Worm (Caenorhabditis elegans) whole organism, L1 larva: ENCODE measurements around the gene T04C12.7.

Experiments used
- C34B4.2 ChIP-seq: sonication (generic microtip); optimal IDR thresholded peaks from 2 replicates; lab custom pipeline; 2017; ENCODE audit warnings: mild to moderate bottlenecking, missing genetic modification characterization, missing compliant biosample characterization
- F16B12.6 ChIP-seq: fragments of 150-350 bp; optimal IDR thresholded peaks from 2 replicates; lab custom pipeline; 2014; ENCODE audit warnings: missing biosample characterization, missing genetic modification characterization
- Y116A8C.19 ChIP-seq: sonication (generic microtip); optimal IDR thresholded peaks from 2 replicates; lab custom pipeline; 2016; ENCODE audit warnings: missing compliant biosample characterization, missing genetic modification characterization, borderline replicate concordance
- alr-1 ChIP-seq: fragments of 200-800 bp; sonication (Bioruptor generic); optimal IDR thresholded peaks from 2 replicates; lab custom pipeline; 2018; ENCODE audit warnings: borderline replicate concordance, mild to moderate bottlenecking, missing genetic modification characterization, missing compliant biosample characterization
- ama-1 ChIP-seq: fragments of 150-350 bp; optimal IDR thresholded peaks from 2 replicates; lab custom pipeline; 2014
- ceh-63 ChIP-seq: fragments of 200-800 bp; sonication (Bioruptor generic); optimal IDR thresholded peaks from 2 replicates; lab custom pipeline; 2018; ENCODE audit warnings: mild to moderate bottlenecking, missing genetic modification characterization, missing compliant biosample characterization
- ceh-8 ChIP-seq: fragments of 200-800 bp; sonication (Bioruptor generic); optimal IDR thresholded peaks from 2 replicates; lab custom pipeline; 2018; ENCODE audit warnings: mild to moderate bottlenecking, missing genetic modification characterization, moderate library complexity, missing compliant biosample characterization
- ceh-88 ChIP-seq: fragments of 200-800 bp; sonication (Bioruptor generic); IDR thresholded peaks from 2 replicates; pipeline ENCODE4 v1.3.6; 2022; ENCODE audit warnings: missing genetic modification characterization, missing compliant biosample characterization
- efl-1 ChIP-seq, 4 experiments: fragments of 150-350 bp; optimal IDR thresholded peaks in 3 of 4; peaks in 1 of 4; 1 replicate in 1 of 4; 2 replicates in 3 of 4; lab custom pipeline; 2014; ENCODE audit warnings: missing biosample characterization in 2 of 4, missing genetic modification characterization in 2 of 4, missing genetic modification reagents in 2 of 4
- efl-3 ChIP-seq: fragments of 200-800 bp; sonication (Bioruptor generic); optimal IDR thresholded peaks from 2 replicates; lab custom pipeline; 2018; ENCODE audit warnings: mild to moderate bottlenecking, missing genetic modification characterization, missing compliant biosample characterization
- egl-13 ChIP-seq: sonication (generic microtip); optimal IDR thresholded peaks from 2 replicates; lab custom pipeline; 2016; ENCODE audit warnings: missing genotype, missing genetic modification reagents, missing genetic modification characterization, missing compliant biosample characterization
- egl-27 ChIP-seq, 2 experiments: fragments of 150-350 bp in 1 of 2; sonication (generic microtip); optimal IDR thresholded peaks; 3 replicates each; lab custom pipeline; 2017 to 2018; ENCODE audit warnings: missing biosample characterization in 2 of 2, missing genetic modification characterization in 2 of 2, missing genetic modification reagents in 2 of 2
- elt-2 ChIP-seq: sonication (generic microtip); optimal IDR thresholded peaks from 2 replicates; lab custom pipeline; 2016; ENCODE audit warnings: missing genetic modification characterization, mild to moderate bottlenecking, inconsistent platforms, missing compliant biosample characterization, missing genetic modification reagents
- elt-3 ChIP-seq, 6 experiments: fragments of 150-350 bp in 1 of 6; sonication (generic microtip); optimal IDR thresholded peaks; 2 replicates each; lab custom pipeline; 2017 to 2018; ENCODE audit warnings: missing biosample characterization in 6 of 6, missing genetic modification characterization in 6 of 6, inconsistent platforms in 1 of 6
- ets-5 ChIP-seq: fragments of 200-800 bp; sonication (Bioruptor generic); IDR thresholded peaks from 2 replicates; pipeline ENCODE4 v1.3.6; 2022; ENCODE audit warnings: missing genetic modification characterization, missing compliant biosample characterization
- fkh-10 ChIP-seq: sonication (generic microtip); optimal IDR thresholded peaks from 2 replicates; lab custom pipeline; 2017; ENCODE audit warnings: missing biosample characterization, missing genetic modification reagents, missing genetic modification characterization
- fkh-8 ChIP-seq: sonication (generic microtip); optimal IDR thresholded peaks from 2 replicates; lab custom pipeline; 2016; ENCODE audit warnings: mild to moderate bottlenecking, missing genetic modification characterization, missing compliant biosample characterization
- fos-1 ChIP-seq: fragments of 150-350 bp; optimal IDR thresholded peaks from 2 replicates; lab custom pipeline; 2014; ENCODE audit warnings: missing biosample characterization, missing genetic modification characterization
- grh-1 ChIP-seq: fragments of 200-800 bp; sonication (Bioruptor generic); IDR thresholded peaks from 2 replicates; pipeline ENCODE4 v1.3.6; 2022; ENCODE audit warnings: missing genetic modification reagents, missing genetic modification characterization, missing compliant biosample characterization
- hlh-4 ChIP-seq: sonication (generic microtip); optimal IDR thresholded peaks from 2 replicates; lab custom pipeline; 2016; ENCODE audit warnings: mild to moderate bottlenecking, missing genetic modification characterization, missing compliant biosample characterization
- irx-1 ChIP-seq: sonication (generic microtip); optimal IDR thresholded peaks from 2 replicates; lab custom pipeline; 2016; ENCODE audit warnings: missing genetic modification characterization, missing compliant biosample characterization
- isw-1 ChIP-seq: fragments of 200-800 bp; sonication (Bioruptor generic); IDR thresholded peaks from 2 replicates; pipeline ENCODE4 v1.3.6; 2022; ENCODE audit warnings: missing genetic modification characterization, missing compliant biosample characterization
- lin-13 ChIP-seq: fragments of 150-350 bp; optimal IDR thresholded peaks from 2 replicates; lab custom pipeline; 2014; ENCODE audit warnings: missing biosample characterization, missing genetic modification reagents, missing genetic modification characterization
- lin-15B ChIP-seq: fragments of 150-350 bp; sonication (generic microtip); optimal IDR thresholded peaks from 3 replicates; lab custom pipeline; 2014; ENCODE audit warnings: missing biosample characterization, missing genetic modification characterization
- lin-35 ChIP-seq, 2 experiments: fragments of 150-350 bp; optimal IDR thresholded peaks; 2 replicates each; lab custom pipeline; 2014; ENCODE audit warnings: missing biosample characterization in 2 of 2, missing genetic modification characterization in 2 of 2, missing genetic modification reagents in 2 of 2
- lsy-2 ChIP-seq, 2 experiments: fragments of 150-350 bp; optimal IDR thresholded peaks; 2 replicates each; lab custom pipeline; 2014; ENCODE audit warnings: missing biosample characterization in 2 of 2, missing genetic modification characterization in 2 of 2
- mab-9 ChIP-seq: fragments of 200-800 bp; sonication (Bioruptor generic); IDR thresholded peaks from 2 replicates; pipeline ENCODE4 v1.3.6; 2022; ENCODE audit warnings: missing genetic modification reagents, missing genetic modification characterization, missing compliant biosample characterization
- mdl-1 ChIP-seq, 2 experiments: fragments of 150-350 bp; optimal IDR thresholded peaks; 2 replicates each; lab custom pipeline; 2014 to 2017; ENCODE audit warnings: missing biosample characterization in 2 of 2, missing genetic modification characterization in 2 of 2, inconsistent platforms in 1 of 2
- mep-1 ChIP-seq: fragments of 150-350 bp; optimal IDR thresholded peaks from 2 replicates; lab custom pipeline; 2014; ENCODE audit warnings: missing biosample characterization, missing genetic modification characterization
- nhr-12 ChIP-seq: sonication (generic microtip); optimal IDR thresholded peaks from 2 replicates; lab custom pipeline; 2017; ENCODE audit warnings: missing biosample characterization, missing genetic modification characterization
- nhr-20 ChIP-seq: sonication (generic microtip); optimal IDR thresholded peaks from 2 replicates; lab custom pipeline; 2016; ENCODE audit warnings: mild to moderate bottlenecking, missing genetic modification characterization, missing compliant biosample characterization
- nhr-47 ChIP-seq: sonication (generic microtip); optimal IDR thresholded peaks from 2 replicates; lab custom pipeline; 2016; ENCODE audit warnings: mild to moderate bottlenecking, missing genetic modification characterization, moderate library complexity, missing compliant biosample characterization
- nhr-71 ChIP-seq: sonication (generic microtip); optimal IDR thresholded peaks from 2 replicates; lab custom pipeline; 2016; ENCODE audit warnings: mild to moderate bottlenecking, missing genetic modification characterization, moderate library complexity, missing compliant biosample characterization
- nhr-76 ChIP-seq: sonication (generic microtip); optimal IDR thresholded peaks from 2 replicates; lab custom pipeline; 2017; ENCODE audit warnings: missing biosample characterization, missing genetic modification characterization
- pax-3 ChIP-seq: fragments of 200-800 bp; sonication (Bioruptor generic); optimal IDR thresholded peaks from 2 replicates; lab custom pipeline; 2018; ENCODE audit warnings: mild to moderate bottlenecking, missing genetic modification characterization, moderate library complexity, missing compliant biosample characterization
- rnt-1 ChIP-seq: sonication (generic microtip); optimal IDR thresholded peaks from 2 replicates; lab custom pipeline; 2016; ENCODE audit warnings: mild to moderate bottlenecking, missing genetic modification characterization, moderate library complexity, missing compliant biosample characterization
- skn-1 ChIP-seq: fragments of 150-350 bp; optimal IDR thresholded peaks from 2 replicates; lab custom pipeline; 2014; ENCODE audit warnings: missing biosample characterization, missing genetic modification characterization
- snu-23 ChIP-seq: sonication (generic microtip); optimal IDR thresholded peaks from 2 replicates; lab custom pipeline; 2016; ENCODE audit warnings: missing genetic modification characterization, missing compliant biosample characterization
- sox-4 ChIP-seq: sonication (generic microtip); optimal IDR thresholded peaks from 2 replicates; lab custom pipeline; 2016; ENCODE audit warnings: missing genetic modification characterization, missing compliant biosample characterization
- sptf-1 ChIP-seq: fragments of 150-350 bp; optimal IDR thresholded peaks from 2 replicates; lab custom pipeline; 2014; ENCODE audit warnings: missing biosample characterization, missing genetic modification characterization
- sup-37 ChIP-seq: fragments of 200-800 bp; sonication (Bioruptor generic); optimal IDR thresholded peaks from 2 replicates; lab custom pipeline; 2018; ENCODE audit warnings: mild to moderate bottlenecking, missing genetic modification characterization, missing compliant biosample characterization
- swsn-7 ChIP-seq: sonication (generic microtip); optimal IDR thresholded peaks from 2 replicates; lab custom pipeline; 2016; ENCODE audit warnings: missing genetic modification characterization, missing compliant biosample characterization
- tbx-2 ChIP-seq: sonication (generic microtip); optimal IDR thresholded peaks from 2 replicates; lab custom pipeline; 2016; ENCODE audit warnings: missing genetic modification characterization, missing compliant biosample characterization
- tlp-1 ChIP-seq: fragments of 150-350 bp; optimal IDR thresholded peaks from 2 replicates; lab custom pipeline; 2014; ENCODE audit warnings: missing biosample characterization, missing genetic modification characterization
- unc-130 ChIP-seq: fragments of 150-350 bp; optimal IDR thresholded peaks from 2 replicates; lab custom pipeline; 2017; ENCODE audit warnings: missing biosample characterization, missing genetic modification characterization, inconsistent platforms
- unc-30 ChIP-seq: sonication (generic microtip); optimal IDR thresholded peaks from 2 replicates; lab custom pipeline; 2017; ENCODE audit warnings: missing biosample characterization, missing genetic modification characterization
- unc-62 ChIP-seq: fragments of 150-350 bp; optimal IDR thresholded peaks from 2 replicates; lab custom pipeline; 2014; ENCODE audit warnings: missing biosample characterization, missing genetic modification reagents, missing genetic modification characterization
- unc-98 ChIP-seq: fragments of 200-800 bp; sonication (Bioruptor generic); IDR thresholded peaks from 2 replicates; pipeline ENCODE4 v1.3.6; 2022; ENCODE audit warnings: missing genetic modification characterization, missing compliant biosample characterization
- zag-1 ChIP-seq: fragments of 150-350 bp; optimal IDR thresholded peaks from 2 replicates; lab custom pipeline; 2014; ENCODE audit warnings: missing biosample characterization, missing genetic modification characterization

The T04C12.7 gene

DNA sequence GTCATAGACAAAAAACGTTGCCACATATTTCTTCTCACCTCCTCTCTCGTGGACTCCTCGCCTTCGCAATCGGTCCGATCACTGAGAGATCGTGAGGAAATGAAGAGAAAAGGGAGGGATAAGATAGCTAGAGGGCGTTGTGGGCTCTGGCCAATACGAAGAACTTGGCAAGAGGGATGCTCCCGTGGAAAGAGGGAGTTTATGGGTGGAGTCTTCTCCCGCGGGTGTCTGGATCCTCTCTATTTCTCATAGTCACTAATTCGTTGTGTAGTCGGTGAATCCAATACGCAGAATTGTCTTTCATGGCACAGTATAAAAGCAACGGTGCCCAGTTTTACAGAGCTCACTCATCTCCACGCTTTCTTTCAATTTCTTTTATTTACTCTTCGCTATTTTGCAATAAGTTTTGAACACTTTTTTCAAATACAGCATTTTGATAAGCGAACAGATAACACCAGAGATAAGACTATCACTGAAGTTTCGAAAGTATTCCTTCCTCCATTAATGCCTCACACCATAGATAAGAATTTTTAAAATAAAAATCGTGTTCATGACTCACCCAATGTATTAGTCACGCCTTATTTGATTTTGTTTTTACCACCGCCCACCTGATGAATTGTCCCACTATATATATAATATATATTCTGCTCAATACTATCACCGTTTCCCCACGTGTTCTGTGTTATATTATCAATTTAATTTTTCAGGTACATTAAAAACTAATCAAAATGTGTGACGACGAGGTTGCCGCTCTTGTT lies 26.6 kb downstream of the T04C12.7 start, which contains the start of gene act-1 (continued):
- TF ChIP-seq nhr-71: peak; percentile 85
- TF ChIP-seq alr-1: no peak
- peak; percentile 21 for TF ChIP-seq nhr-47
- peak; percentile 48 for TF ChIP-seq swsn-7
- peak; percentile 77 for TF ChIP-seq rnt-1 (tag; lab: Kevin White, UChicago)
- TF ChIP-seq nhr-76 (tag; lab: Kevin White, UChicago): no peak
- TF ChIP-seq hlh-4: no peak
- no peak for TF ChIP-seq lin-15B (tag; lab: Kevin White, UChicago)

DNA sequence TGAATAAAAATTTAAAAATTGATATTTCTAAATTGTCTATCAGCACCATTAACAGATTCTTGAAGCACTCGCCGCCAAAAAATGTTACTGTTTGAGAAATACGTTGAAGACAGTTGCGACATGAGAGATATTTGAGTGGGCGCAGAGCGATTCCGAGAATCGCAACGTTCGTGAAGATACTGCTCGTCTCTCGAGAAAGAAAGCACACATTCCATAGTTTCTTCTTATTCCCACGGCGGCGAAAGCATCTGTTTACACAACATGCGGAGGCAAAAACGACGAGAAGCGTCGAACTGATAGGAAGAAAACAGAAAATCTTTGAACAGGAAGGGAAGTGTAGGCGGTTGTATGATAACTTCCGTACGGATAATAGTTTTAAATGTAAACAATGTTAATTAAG lies 28.5 kb downstream of the T04C12.7 start:
- no peak for TF ChIP-seq ets-5 (GFP tag; lab: Robert Waterston, UW)
- TF ChIP-seq Y116A8C.19 (tag; lab: Kevin White, UChicago): no peak
- peak; percentile 68 for TF ChIP-seq swsn-7
- peak; percentile 14 for TF ChIP-seq lin-13
- TF ChIP-seq lin-15B (tag; lab: Kevin White, UChicago): no peak
- TF ChIP-seq ceh-88 (GFP tag; lab: Robert Waterston, UW): no peak
- TF ChIP-seq nhr-20 (tag; lab: Kevin White, UChicago): peak; percentile 80
- TF ChIP-seq efl-3: no peak
- TF ChIP-seq sox-4: no peak
- TF ChIP-seq C34B4.2 (tag; lab: Kevin White, UChicago): no peak
- TF ChIP-seq alr-1: no peak
- no peak for TF ChIP-seq lin-35 (GFP tag; optimal IDR thresholded peaks at IDR 0.05; lab: Kevin White, UChicago)
- no peak for TF ChIP-seq nhr-76 (tag; lab: Kevin White, UChicago)
- TF ChIP-seq lsy-2 (tag; optimal IDR thresholded peaks at IDR 0.05; lab: Kevin White, UChicago): peak; percentile 32 to 44
- TF ChIP-seq unc-98 (GFP tag; lab: Robert Waterston, UW): no peak
- TF ChIP-seq rnt-1 (tag; lab: Kevin White, UChicago): peak; percentile 88
- TF ChIP-seq ama-1 (lab: Kevin White, UChicago): peak; percentile 83
- no peak for TF ChIP-seq zag-1 (tag; lab: Kevin White, UChicago)
- TF ChIP-seq isw-1 (GFP tag; lab: Robert Waterston, UW): no peak
- peak in 1 of 2 experiments; percentile 22 for TF ChIP-seq mdl-1 (tag; optimal IDR thresholded peaks at IDR 0.05; lab: Kevin White, UChicago)
- TF ChIP-seq nhr-71: peak; percentile 93
- no peak for TF ChIP-seq skn-1 (tag; lab: Kevin White, UChicago)
- TF ChIP-seq F16B12.6 (tag; lab: Kevin White, UChicago): no peak
- TF ChIP-seq egl-27 (tag; optimal IDR thresholded peaks at IDR 0.05; lab: Kevin White, UChicago): peak in 1 of 2 experiments; percentile 24
- no peak for TF ChIP-seq unc-62
- no peak for TF ChIP-seq fkh-10 (GFP tag; lab: Kevin White, UChicago)
- TF ChIP-seq elt-2 (tag; lab: Kevin White, UChicago): no peak
- TF ChIP-seq efl-1 (optimal IDR thresholded peaks at IDR 0.05; lab: Kevin White, UChicago): peak; percentile 25 to 39
- peak in 1 of 2 experiments; percentile 81 for TF ChIP-seq efl-1 (GFP tag; optimal IDR thresholded peaks at IDR 0.05 in 1 of 2; lab: Kevin White, UChicago)
- TF ChIP-seq ceh-63 (GFP tag; lab: Kevin White, UChicago): no peak
- peak; percentile 71 for TF ChIP-seq sup-37 (GFP tag; lab: Kevin White, UChicago)
- no peak for TF ChIP-seq elt-3 (tag; optimal IDR thresholded peaks at IDR 0.05; lab: Kevin White, UChicago)
- peak; percentile 49 for TF ChIP-seq irx-1 (tag; lab: Kevin White, UChicago)
- no peak for TF ChIP-seq egl-13 (tag; lab: Kevin White, UChicago)
- TF ChIP-seq unc-130 (tag; lab: Kevin White, UChicago): peak; percentile 35
- TF ChIP-seq unc-30 (tag; lab: Kevin White, UChicago): no peak
- TF ChIP-seq mab-9 (GFP tag; lab: Robert Waterston, UW): no peak
- TF ChIP-seq tlp-1 (tag; lab: Kevin White, UChicago): no peak
- peak; percentile 58 for TF ChIP-seq tbx-2 (tag; lab: Kevin White, UChicago)
- no peak for TF ChIP-seq nhr-12 (tag; lab: Kevin White, UChicago)
- peak; percentile 76 for TF ChIP-seq snu-23 (GFP tag; lab: Kevin White, UChicago)
- peak; percentile 12 for TF ChIP-seq fos-1
- TF ChIP-seq grh-1 (GFP tag; lab: Robert Waterston, UW): no peak
- no peak for TF ChIP-seq ceh-8 (GFP tag; lab: Kevin White, UChicago)
- TF ChIP-seq pax-3 (tag; lab: Kevin White, UChicago): no peak
- TF ChIP-seq mep-1: peak; percentile 49
- no peak for TF ChIP-seq fkh-8 (tag; lab: Kevin White, UChicago)
- no peak for TF ChIP-seq sptf-1 (tag; lab: Kevin White, UChicago)
